Fruit fly (Drosophila melanogaster): ENCODE data around the gene Rab27.

The Rab27 gene

DNA sequence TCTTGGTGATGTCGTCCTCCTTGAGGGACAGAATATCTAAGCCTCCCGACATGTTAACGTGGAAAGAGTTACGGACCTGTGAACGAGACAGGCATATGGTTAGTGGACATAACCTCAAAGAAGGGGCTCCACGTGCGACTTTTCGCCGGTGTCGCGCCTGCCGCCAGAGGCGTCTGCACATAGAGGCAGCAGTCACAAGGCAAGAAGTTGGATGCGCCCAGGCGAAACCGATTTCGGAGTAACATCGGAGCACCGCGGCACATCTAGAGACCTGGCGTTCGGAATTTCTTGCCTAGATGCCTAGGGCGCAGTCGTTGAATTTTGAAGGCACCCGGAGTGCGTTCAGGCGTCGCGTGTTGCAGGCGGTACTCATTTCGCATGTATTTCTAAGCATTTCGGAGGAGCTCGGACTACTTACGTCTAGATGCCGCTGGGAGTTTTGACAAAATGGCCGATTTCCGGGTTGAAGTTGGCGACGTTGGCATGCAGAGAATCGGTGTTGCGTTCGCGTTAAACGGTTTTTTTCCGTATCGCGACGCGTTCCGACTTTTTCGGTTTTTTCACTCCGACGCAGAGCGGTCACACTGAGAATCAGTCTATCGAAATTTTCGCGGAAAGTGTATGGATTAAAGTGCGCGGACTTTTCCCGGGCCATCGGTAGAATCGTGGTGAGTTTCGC, 6.2 kb upstream of the Rab27 start, which contains the start of the genes sta and inc (continued):
- TF ChIP-seq onecut (GFP tag; IDR thresholded peaks at IDR 0.05), result peak; percentile 81
- TF ChIP-seq slbo (GFP tag; IDR thresholded peaks at IDR 0.05), result peak; percentile 47; the same call in 1 of the 2 replicates
- peak; percentile 99 for TF ChIP-seq CG9797 (GFP tag; optimal IDR thresholded peaks at IDR 0.05)
- TF ChIP-seq CG31224 (GFP tag; IDR thresholded peaks at IDR 0.05), result peak; percentile 35
- TF ChIP-seq HmgD (GFP tag; optimal IDR thresholded peaks at IDR 0.05), result peak; percentile 74
- peak; percentile 88 for TF ChIP-seq CG33213 (GFP tag; optimal IDR thresholded peaks at IDR 0.05)
- no peak for TF ChIP-seq CG11093 (GFP tag; IDR thresholded peaks at IDR 0.05)
- no peak for TF ChIP-seq CG8478 (optimal IDR thresholded peaks at IDR 0.05)
- no peak for TF ChIP-seq CG3726 (GFP tag; IDR thresholded peaks at IDR 0.05)
- no peak; the same call in 2 of the 3 replicates for TF ChIP-seq B-H1 (GFP tag; IDR thresholded peaks at IDR 0.05)
- peak; percentile 16 for TF ChIP-seq slp2 (GFP tag; optimal IDR thresholded peaks at IDR 0.05)
- TF ChIP-seq CG2116 (GFP tag; optimal IDR thresholded peaks at IDR 0.05), result peak; percentile 81
- peak; percentile 38 for TF ChIP-seq Xbp1 (GFP tag; optimal IDR thresholded peaks at IDR 0.05)
- peak; percentile 84 for TF ChIP-seq BtbVII (GFP tag; optimal IDR thresholded peaks at IDR 0.05)
- TF ChIP-seq Med (GFP tag), result peak; percentile 97
- peak; percentile 66 for TF ChIP-seq CG2875 (GFP tag; optimal IDR thresholded peaks at IDR 0.05)
- TF ChIP-seq Fer3 (tag; optimal IDR thresholded peaks at IDR 0.05), result peak; percentile 68
- TF ChIP-seq CG7556 (GFP tag; optimal IDR thresholded peaks at IDR 0.05), result peak; percentile 60
- peak; percentile 31 for TF ChIP-seq CG3163 (GFP tag; optimal IDR thresholded peaks at IDR 0.05)
- TF ChIP-seq stc (GFP tag; IDR thresholded peaks at IDR 0.05), result no peak
- TF ChIP-seq cad (GFP tag; optimal IDR thresholded peaks at IDR 0.05), result no peak
- peak; percentile 5 for TF ChIP-seq pum (GFP tag; optimal IDR thresholded peaks at IDR 0.05)
- TF ChIP-seq CG18764 (GFP tag; optimal IDR thresholded peaks at IDR 0.05), result peak; percentile 36
- no peak for TF ChIP-seq klu (GFP tag; IDR thresholded peaks at IDR 0.05)
- 0 out of 3 replicates have a peak, but pooled peaks have one; percentile 16 for TF ChIP-seq CG2199 (GFP tag; IDR thresholded peaks at IDR 0.05)
- TF ChIP-seq CG7963 (GFP tag; IDR thresholded peaks at IDR 0.05; ENCODE audit: partially characterized antibody), result no peak
- 0 out of 3 replicates have a peak, but pooled peaks have one; percentile 27 for TF ChIP-seq z (GFP tag; IDR thresholded peaks at IDR 0.05)
- peak; percentile 69 for TF ChIP-seq CG2712 (tag; optimal IDR thresholded peaks at IDR 0.05)
- peak; percentile 34 for TF ChIP-seq CG12155 (GFP tag; optimal IDR thresholded peaks at IDR 0.05)
- no peak for TF ChIP-seq danr (GFP tag; IDR thresholded peaks at IDR 0.05)
- no peak for TF ChIP-seq esg (GFP tag; conservative IDR thresholded peaks at IDR 0.05)
- peak; percentile 66 for TF ChIP-seq CG32532 (GFP tag; IDR thresholded peaks at IDR 0.05)
- peak; percentile 79 for TF ChIP-seq PHDP (tag; optimal IDR thresholded peaks at IDR 0.05)
- peak; percentile 71 for TF ChIP-seq ATbp (GFP tag; optimal IDR thresholded peaks at IDR 0.05)
- TF ChIP-seq row (GFP tag; IDR thresholded peaks at IDR 0.05), result peak; percentile 33; the same call in 1 of the 3 replicates
- peak; percentile 15 for TF ChIP-seq D19A (tag; optimal IDR thresholded peaks at IDR 0.05)
- peak; percentile 52 for TF ChIP-seq Fer2 (tag; optimal IDR thresholded peaks at IDR 0.05)
- 0 out of 2 replicates have a peak, but pooled peaks have one; percentile 26 for TF ChIP-seq ato (GFP tag; IDR thresholded peaks at IDR 0.05; ENCODE audit: partially characterized antibody)
- TF ChIP-seq ash1 (GFP tag; optimal IDR thresholded peaks at IDR 0.05), result peak; percentile 81
- peak; percentile 53 for TF ChIP-seq CG3407 (GFP tag; optimal IDR thresholded peaks at IDR 0.05)
- TF ChIP-seq Kr (GFP tag; optimal IDR thresholded peaks at IDR 0.05), result no peak
- TF ChIP-seq her (GFP tag; optimal IDR thresholded peaks at IDR 0.05), result peak; percentile 83
- peak; percentile 99 for TF ChIP-seq CG17829 (tag; optimal IDR thresholded peaks at IDR 0.05)
- TF ChIP-seq CG12071 (GFP tag; optimal IDR thresholded peaks at IDR 0.05), result peak; percentile 77
- no peak for TF ChIP-seq Tbp (GFP tag; optimal IDR thresholded peaks at IDR 0.05)
- TF ChIP-seq CG14860 (GFP tag; IDR thresholded peaks at IDR 0.05; ENCODE audit: partially characterized antibody), result no peak
- TF ChIP-seq CG7928 (GFP tag; optimal IDR thresholded peaks at IDR 0.05), result peak; percentile 15
- TF ChIP-seq peb (GFP tag; IDR thresholded peaks at IDR 0.05), result no peak
- peak; percentile 53 for TF ChIP-seq Adf1 (GFP tag; IDR thresholded peaks at IDR 0.05)
- peak; percentile 63 for TF ChIP-seq CG18262 (tag; optimal IDR thresholded peaks at IDR 0.05)
- peak; percentile 91 for TF ChIP-seq NC2β (GFP tag; optimal IDR thresholded peaks at IDR 0.05)

All from whole organism, embryonic.